Worm (Caenorhabditis elegans): ENCODE measurements around the gene crn-4.

ce11 chrX:2258404-2258803, 503 bp upstream of the crn-4 start:
- TF ChIP-seq cog-1 (tag; optimal IDR thresholded peaks at IDR 0.05) (no peak), ztf-29 (GFP tag; IDR thresholded peaks at IDR 0.05) (no peak), klf-2 (GFP tag; conservative IDR thresholded peaks at IDR 0.05) (no peak), tab-1 (GFP tag; IDR thresholded peaks at IDR 0.05) (no peak), ref-1 (GFP tag; conservative IDR thresholded peaks at IDR 0.05) (no peak)
